Fruit fly (Drosophila melanogaster): ENCODE data around the gene TwdlH.

Gene TwdlH

dm6 chr3R:26633432-26633831 lies at the start of gene TwdlH:
Gene TwdlH (plus strand): TSS chr3R:26633732.
- no peak for TF ChIP-seq psq (optimal IDR thresholded peaks at IDR 0.05)
- TF ChIP-seq insv (optimal IDR thresholded peaks at IDR 0.05) = no peak
- no peak for TF ChIP-seq h (optimal IDR thresholded peaks at IDR 0.05)
- TF ChIP-seq Myc (optimal IDR thresholded peaks at IDR 0.05) = no peak
- TF ChIP-seq ttk (optimal IDR thresholded peaks at IDR 0.05) = no peak
- no peak for TF ChIP-seq Sin3A (optimal IDR thresholded peaks at IDR 0.05)

- no peak for TF ChIP-seq Sin3A (optimal IDR thresholded peaks at IDR 0.05)
- TF ChIP-seq psq (optimal IDR thresholded peaks at IDR 0.05) = no peak
- no peak for TF ChIP-seq Myc (optimal IDR thresholded peaks at IDR 0.05)
- no peak for TF ChIP-seq h (optimal IDR thresholded peaks at IDR 0.05)
- TF ChIP-seq insv (optimal IDR thresholded peaks at IDR 0.05) = no peak
- TF ChIP-seq ttk (optimal IDR thresholded peaks at IDR 0.05) = no peak
Measured at dm6 chr3R:26588158-26588584, 45.4 kb upstream of the TwdlH start.

DNA sequence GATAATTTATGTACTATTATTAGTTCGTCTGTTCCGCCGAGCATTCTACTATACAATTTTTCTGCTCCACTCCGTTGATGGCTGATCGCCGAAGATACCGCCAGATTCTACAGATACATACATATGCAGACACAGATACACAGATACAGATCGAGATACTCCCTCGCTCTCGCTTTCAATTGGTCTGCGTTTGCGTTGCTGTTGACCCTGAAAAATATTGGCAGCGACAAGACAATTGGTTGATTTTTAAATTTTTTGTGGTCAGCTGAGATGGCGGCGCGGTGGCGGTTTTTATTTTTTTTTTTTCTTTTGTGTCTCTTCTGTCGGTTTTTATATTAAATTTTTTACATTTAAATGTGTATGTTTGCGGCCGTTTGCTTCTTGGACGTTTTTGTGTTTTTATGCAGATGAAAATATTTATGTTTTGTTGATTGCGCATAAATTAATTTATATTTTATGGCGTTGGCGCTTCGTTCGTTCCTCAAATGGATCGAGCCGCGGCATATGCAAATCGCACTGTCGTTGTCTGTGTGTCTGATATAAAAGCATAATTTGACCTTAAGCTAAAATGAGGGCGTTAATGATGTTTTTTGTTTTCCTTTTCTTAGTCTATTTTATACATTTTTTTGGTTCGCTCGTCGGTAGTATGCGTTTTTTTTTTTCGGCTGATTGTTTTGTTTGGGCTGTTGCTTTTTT lies 39.5 kb upstream of the TwdlH start:
- TF ChIP-seq ttk (optimal IDR thresholded peaks at IDR 0.05) (no peak), insv (optimal IDR thresholded peaks at IDR 0.05) (no peak), psq (optimal IDR thresholded peaks at IDR 0.05) (no peak), h (optimal IDR thresholded peaks at IDR 0.05) (no peak), Sin3A (optimal IDR thresholded peaks at IDR 0.05) (no peak), Myc (optimal IDR thresholded peaks at IDR 0.05) (no peak)

dm6 chr3R:26606498-26606897 lies 27.0 kb upstream of the TwdlH start:
- no peak for TF ChIP-seq psq (optimal IDR thresholded peaks at IDR 0.05)

DNA sequence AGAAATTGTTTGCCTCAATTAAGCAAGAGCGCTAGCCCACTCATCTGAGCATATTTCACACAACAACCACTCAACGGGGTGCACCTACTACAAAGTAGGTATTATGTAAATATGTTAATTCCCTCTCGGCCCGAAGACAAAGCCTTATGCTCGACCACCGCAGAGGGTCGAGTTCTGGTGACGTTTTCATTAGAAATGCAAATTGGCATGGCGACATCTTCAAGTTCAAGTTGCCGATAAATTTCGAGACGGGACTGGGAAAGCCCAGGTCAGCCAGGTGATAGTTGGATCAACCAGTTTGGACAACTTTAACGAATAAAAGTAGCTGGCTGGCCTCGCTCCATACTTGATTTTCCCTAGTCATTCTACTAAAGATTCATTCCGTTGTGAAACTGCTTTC lies 18.1 kb upstream of the TwdlH start:
- TF ChIP-seq psq (optimal IDR thresholded peaks at IDR 0.05) = no peak
- TF ChIP-seq h (optimal IDR thresholded peaks at IDR 0.05) = no peak
- TF ChIP-seq Sin3A (optimal IDR thresholded peaks at IDR 0.05) = no peak
- TF ChIP-seq ttk (optimal IDR thresholded peaks at IDR 0.05) = no peak
- TF ChIP-seq insv (optimal IDR thresholded peaks at IDR 0.05) = no peak
- TF ChIP-seq Myc (optimal IDR thresholded peaks at IDR 0.05) = no peak

dm6 chr3R:26618818-26619217 lies 14.7 kb upstream of the TwdlH start, which contains the start of gene TwdlM:
Gene TwdlM (plus strand): TSS chr3R:26619118.
- TF ChIP-seq Myc (optimal IDR thresholded peaks at IDR 0.05) = no peak
- TF ChIP-seq h (optimal IDR thresholded peaks at IDR 0.05) = no peak
- TF ChIP-seq ttk (optimal IDR thresholded peaks at IDR 0.05) = no peak
- TF ChIP-seq insv (optimal IDR thresholded peaks at IDR 0.05) = no peak
- no peak for TF ChIP-seq psq (optimal IDR thresholded peaks at IDR 0.05)
- no peak for TF ChIP-seq Sin3A (optimal IDR thresholded peaks at IDR 0.05)

DNA sequence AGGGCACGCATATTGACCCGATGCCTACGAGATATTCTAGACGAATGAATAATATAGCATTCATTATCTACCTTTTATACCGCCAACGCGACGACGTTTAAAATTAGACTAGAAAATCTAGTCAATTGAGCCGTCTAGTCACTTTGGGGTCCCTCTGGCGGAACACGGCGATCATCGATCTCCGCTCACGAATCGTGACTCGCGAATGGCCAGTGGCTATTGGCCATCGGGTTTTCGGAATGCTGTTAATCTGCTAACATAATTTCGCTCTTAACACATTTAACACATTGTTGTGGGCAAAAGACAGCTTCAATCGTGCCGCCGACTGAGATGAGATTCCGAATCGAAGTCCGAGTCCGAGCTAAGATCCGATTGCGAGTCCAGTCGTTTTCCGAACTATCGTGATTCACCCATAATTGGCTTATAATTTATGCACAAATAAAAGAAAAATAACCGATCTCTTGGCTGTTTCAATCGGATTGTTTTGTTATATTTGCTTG lies 12.2 kb upstream of the TwdlH start, which contains the start of gene TwdlP:
TwdlP (minus strand) TSS at position 51 of the 500 bp plus-strand sequence.
- TF ChIP-seq Sin3A (optimal IDR thresholded peaks at IDR 0.05) (no peak), h (optimal IDR thresholded peaks at IDR 0.05) (no peak), psq (optimal IDR thresholded peaks at IDR 0.05) (no peak), Myc (optimal IDR thresholded peaks at IDR 0.05) (no peak), insv (optimal IDR thresholded peaks at IDR 0.05) (no peak), ttk (optimal IDR thresholded peaks at IDR 0.05) (no peak)

dm6 chr3R:26623493-26623956 lies 10.0 kb upstream of the TwdlH start, which contains the start of gene TwdlB:
Gene TwdlB (minus strand): TSS chr3R:26623543.
- TF ChIP-seq ttk (optimal IDR thresholded peaks at IDR 0.05) (no peak), Sin3A (optimal IDR thresholded peaks at IDR 0.05) (no peak), Myc (optimal IDR thresholded peaks at IDR 0.05) (no peak), psq (optimal IDR thresholded peaks at IDR 0.05) (no peak), h (optimal IDR thresholded peaks at IDR 0.05) (no peak)

dm6 chr3R:26625552-26625951 lies 8.0 kb upstream of the TwdlH start, which contains the start of gene TwdlL:
Gene TwdlL (minus strand): TSS chr3R:26625652.
- no peak for TF ChIP-seq Sin3A (optimal IDR thresholded peaks at IDR 0.05)
- no peak for TF ChIP-seq ttk (optimal IDR thresholded peaks at IDR 0.05)
- TF ChIP-seq psq (optimal IDR thresholded peaks at IDR 0.05) = no peak
- no peak for TF ChIP-seq h (optimal IDR thresholded peaks at IDR 0.05)
- no peak for TF ChIP-seq Myc (optimal IDR thresholded peaks at IDR 0.05)
- no peak for TF ChIP-seq insv (optimal IDR thresholded peaks at IDR 0.05)

dm6 chr3R:26626638-26627037 lies 6.9 kb upstream of the TwdlH start, which contains the start of gene TwdlO:
Gene TwdlO (minus strand): TSS chr3R:26626738.
- TF ChIP-seq psq (optimal IDR thresholded peaks at IDR 0.05) (no peak), h (optimal IDR thresholded peaks at IDR 0.05) (no peak), Sin3A (optimal IDR thresholded peaks at IDR 0.05) (no peak), ttk (optimal IDR thresholded peaks at IDR 0.05) (no peak), Myc (optimal IDR thresholded peaks at IDR 0.05) (no peak), insv (optimal IDR thresholded peaks at IDR 0.05) (no peak)

DNA sequence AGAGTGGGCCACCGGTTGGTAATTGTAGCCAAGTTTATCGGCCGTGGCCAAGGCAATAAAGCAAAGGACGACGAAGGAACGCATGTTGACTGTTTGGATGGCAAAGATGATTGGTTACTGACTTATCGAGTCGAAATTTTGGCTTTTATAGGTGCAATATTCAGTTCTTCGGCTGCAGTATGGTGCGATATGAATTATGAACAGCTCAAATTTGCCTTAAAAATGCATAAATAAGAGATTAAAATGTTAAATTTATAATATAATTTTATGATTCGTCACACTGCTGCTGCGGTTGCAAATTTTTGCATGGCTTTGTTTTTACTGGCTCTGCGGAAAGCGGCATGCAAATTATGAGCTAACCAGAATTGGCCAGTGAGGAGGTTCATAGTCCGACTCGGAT lies 4.9 kb upstream of the TwdlH start, which contains the start of gene TwdlK:
TwdlK (minus strand) TSS at position 101 of the 400 bp plus-strand sequence.
- TF ChIP-seq insv (optimal IDR thresholded peaks at IDR 0.05) (no peak), psq (optimal IDR thresholded peaks at IDR 0.05) (no peak), Sin3A (optimal IDR thresholded peaks at IDR 0.05) (no peak), ttk (optimal IDR thresholded peaks at IDR 0.05) (no peak), h (optimal IDR thresholded peaks at IDR 0.05) (no peak), Myc (optimal IDR thresholded peaks at IDR 0.05) (no peak)

- TF ChIP-seq insv (optimal IDR thresholded peaks at IDR 0.05) (no peak), Myc (optimal IDR thresholded peaks at IDR 0.05) (no peak), psq (optimal IDR thresholded peaks at IDR 0.05) (no peak), Sin3A (optimal IDR thresholded peaks at IDR 0.05) (no peak), ttk (optimal IDR thresholded peaks at IDR 0.05) (no peak)
Measured at dm6 chr3R:26629618-26630017, 3.9 kb upstream of the TwdlH start, which contains the start of gene TwdlJ. Gene TwdlJ (plus strand): TSS chr3R:26629918.
